Worm (Caenorhabditis elegans): ENCODE data around the gene pek-1.

pek-1 gene

ce11 chrX:11392924-11393323 is 21.8 kb downstream of the pek-1 start, which contains the start of gene prx-12:
prx-12 (plus strand) TSS chrX:11393294.
- TF ChIP-seq lir-3 (tag; optimal IDR thresholded peaks at IDR 0.05): no peak
- TF ChIP-seq mes-2 (tag; optimal IDR thresholded peaks at IDR 0.05; ENCODE audit: poor library complexity, severe bottlenecking): no peak
- TF ChIP-seq daf-8 (GFP tag; IDR thresholded peaks at IDR 0.05): no peak
- peak; percentile 25 for TF ChIP-seq hlh-11 (tag; optimal IDR thresholded peaks at IDR 0.05)
- no peak for TF ChIP-seq unc-130 (GFP tag; optimal IDR thresholded peaks at IDR 0.05)
- TF ChIP-seq pha-4 (GFP tag; IDR thresholded peaks at IDR 0.05): no peak
- no peak for TF ChIP-seq pha-4 (tag; optimal IDR thresholded peaks at IDR 0.05)
- TF ChIP-seq hmg-1.1 (GFP tag; IDR thresholded peaks at IDR 0.05): 0 out of 2 replicates have a peak, but pooled peaks have one; percentile 20
- peak; percentile 72 for TF ChIP-seq pqm-1 (tag; optimal IDR thresholded peaks at IDR 0.05)
- TF ChIP-seq mdt-29 (GFP tag; IDR thresholded peaks at IDR 0.05): no peak
- TF ChIP-seq nhr-11 (tag; optimal IDR thresholded peaks at IDR 0.05): no peak
- TF ChIP-seq daf-16 (GFP tag; optimal IDR thresholded peaks at IDR 0.05): no peak
- peak; percentile 49 for TF ChIP-seq daf-16 (tag; optimal IDR thresholded peaks at IDR 0.05)
- TF ChIP-seq dmd-8 (GFP tag; IDR thresholded peaks at IDR 0.05): no peak
- no peak for TF ChIP-seq ceh-44 (GFP tag; IDR thresholded peaks at IDR 0.05)
- TF ChIP-seq ceh-28 (tag; optimal IDR thresholded peaks at IDR 0.05): no peak
- TF ChIP-seq aly-2 (tag; optimal IDR thresholded peaks at IDR 0.05): no peak
- TF ChIP-seq nhr-28 (tag; optimal IDR thresholded peaks at IDR 0.05): peak; percentile 76
- TF ChIP-seq nhr-6 (tag; optimal IDR thresholded peaks at IDR 0.05): no peak
- no peak for TF ChIP-seq nhr-42 (GFP tag; IDR thresholded peaks at IDR 0.05)
- no peak for TF ChIP-seq unc-39 (tag; optimal IDR thresholded peaks at IDR 0.05)
- no peak for TF ChIP-seq lin-1 (GFP tag; IDR thresholded peaks at IDR 0.05)
- no peak for TF ChIP-seq saeg-2 (GFP tag; IDR thresholded peaks at IDR 0.05)
- no peak for TF ChIP-seq zip-11 (GFP tag; IDR thresholded peaks at IDR 0.05)
- no peak for TF ChIP-seq hlh-30 (tag; optimal IDR thresholded peaks at IDR 0.05; ENCODE audit: insufficient read depth)
- TF ChIP-seq daf-19 (GFP tag; conservative IDR thresholded peaks at IDR 0.05): no peak
- TF ChIP-seq D1046.2 (GFP tag; IDR thresholded peaks at IDR 0.05): no peak
- TF ChIP-seq ZK337.2 (GFP tag; IDR thresholded peaks at IDR 0.05): no peak
- no peak for TF ChIP-seq lin-38 (GFP tag; IDR thresholded peaks at IDR 0.05)
- TF ChIP-seq mxl-3 (GFP tag; optimal IDR thresholded peaks at IDR 0.05): no peak
- TF ChIP-seq nhr-41 (GFP tag; IDR thresholded peaks at IDR 0.05): no peak
- no peak for TF ChIP-seq arid-1 (GFP tag; conservative IDR thresholded peaks at IDR 0.05)
- TF ChIP-seq F26F4.8 (GFP tag; conservative IDR thresholded peaks at IDR 0.05): no peak
- no peak for TF ChIP-seq set-16 (GFP tag; IDR thresholded peaks at IDR 0.05)
- TF ChIP-seq unc-62 (GFP tag; optimal IDR thresholded peaks at IDR 0.05 in 1 of 2): peak in 1 of 2 experiments; percentile 41
- no peak for TF ChIP-seq unc-62 (tag; optimal IDR thresholded peaks at IDR 0.05)
- no peak for TF ChIP-seq snpc-1.2 (GFP tag; IDR thresholded peaks at IDR 0.05)
- TF ChIP-seq gei-8 (GFP tag; optimal IDR thresholded peaks at IDR 0.05): no peak
- TF ChIP-seq cey-2 (tag; optimal IDR thresholded peaks at IDR 0.05; ENCODE audit: borderline replicate concordance, insufficient read depth): peak; percentile 15
- TF ChIP-seq nhr-48 (tag; optimal IDR thresholded peaks at IDR 0.05): no peak
- TF ChIP-seq Y105C5A.15 (GFP tag; IDR thresholded peaks at IDR 0.05): no peak
- no peak for TF ChIP-seq spr-3 (GFP tag; optimal IDR thresholded peaks at IDR 0.05)
- TF ChIP-seq tra-1 (GFP tag; IDR thresholded peaks at IDR 0.05): no peak
- no peak for TF ChIP-seq ceh-82 (tag; optimal IDR thresholded peaks at IDR 0.05)
- TF ChIP-seq nhr-77 (tag; optimal IDR thresholded peaks at IDR 0.05): peak; percentile 35
- no peak for TF ChIP-seq vab-7 (GFP tag; IDR thresholded peaks at IDR 0.05)
- peak; percentile 54 for TF ChIP-seq mep-1 (tag; optimal IDR thresholded peaks at IDR 0.05)
- no peak for TF ChIP-seq mdl-1 (tag; optimal IDR thresholded peaks at IDR 0.05)
- no peak for TF ChIP-seq daf-12 (tag; optimal IDR thresholded peaks at IDR 0.05)
- TF ChIP-seq ztf-11 (tag; optimal IDR thresholded peaks at IDR 0.05): no peak
- TF ChIP-seq zfp-3 (GFP tag; conservative IDR thresholded peaks at IDR 0.05): no peak
- no peak for TF ChIP-seq spr-1 (tag; optimal IDR thresholded peaks at IDR 0.05)
- no peak for TF ChIP-seq egl-27 (tag; optimal IDR thresholded peaks at IDR 0.05)
